Fruit fly (Drosophila melanogaster) whole organism: Measurements from ENCODE around the gene Hsc70-1.

ENCODE experiments used
- CG8478 ChIP-seq: fragments of >200 bp; optimal IDR thresholded peaks from 2 replicates; lab custom pipeline; 2018; ENCODE audit warnings: inconsistent platforms
- Dll ChIP-seq: fragments of >200 bp; optimal IDR thresholded peaks from 2 replicates; lab custom pipeline; 2017
- EcR ChIP-seq, 2 experiments: fragments of >200 bp; optimal IDR thresholded peaks; 2 replicates each; lab custom pipeline; 2017; ENCODE audit warnings: missing biosample characterization in 2 of 2, missing genetic modification characterization in 2 of 2, missing genetic modification reagents in 2 of 2
- pan ChIP-seq: fragments of >200 bp; optimal IDR thresholded peaks from 2 replicates; lab custom pipeline; 2017
- psq ChIP-seq: fragments of >200 bp; optimal IDR thresholded peaks from 2 replicates; lab custom pipeline; 2017
- usp ChIP-seq: fragments of >200 bp; optimal IDR thresholded peaks from 2 replicates; lab custom pipeline; 2017; ENCODE audit warnings: missing biosample characterization, missing genetic modification characterization, mixed read lengths

DNA sequence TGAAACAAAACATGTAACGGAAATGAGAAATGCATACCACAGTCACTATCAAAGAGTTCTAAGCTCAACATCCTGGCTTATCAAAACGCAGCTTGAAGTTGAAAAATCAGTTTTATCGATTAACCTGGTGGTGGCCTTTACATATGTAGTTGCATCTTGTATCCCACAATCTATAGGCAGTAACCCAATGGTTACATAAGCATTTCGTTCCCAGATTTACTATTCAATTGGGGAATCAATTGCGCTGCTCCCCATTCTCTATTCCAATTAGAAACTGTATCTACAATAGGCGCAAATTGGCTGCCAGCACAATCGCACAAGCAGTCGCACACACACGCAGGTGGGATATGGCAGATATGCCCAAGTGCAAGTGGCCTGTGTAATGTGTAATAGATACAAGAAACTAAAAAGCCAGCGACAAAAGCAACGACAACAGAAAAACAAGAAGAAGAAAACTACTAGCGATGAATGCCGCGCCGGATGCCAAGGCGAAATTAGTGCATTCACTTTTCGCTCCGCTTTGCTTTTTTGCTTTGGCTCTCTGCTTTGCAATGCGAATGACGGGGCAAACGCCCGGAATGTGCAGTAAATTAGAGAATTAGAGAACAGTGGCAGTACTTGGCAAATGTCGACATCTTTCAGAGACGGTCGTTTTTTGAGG is 31.9 kb downstream of the Hsc70-1 start:
- TF ChIP-seq pan (lab: Kevin White, UChicago) (no peak), EcR (GFP tag; optimal IDR thresholded peaks at IDR 0.05; lab: Kevin White, UChicago) (no peak), Dll (lab: Kevin White, UChicago) (no peak), CG8478 (no peak), psq (lab: Kevin White, UChicago) (no peak), usp (GFP tag; lab: Kevin White, UChicago) (no peak)
